Fruit fly (Drosophila melanogaster) whole organism: ENCODE data around the gene Porin2.

Source experiments
- CG8478 ChIP-seq: fragments of >200 bp; optimal IDR thresholded peaks from 2 replicates; lab custom pipeline; 2018; ENCODE audit warnings: inconsistent platforms
- Dll ChIP-seq: fragments of >200 bp; optimal IDR thresholded peaks from 2 replicates; lab custom pipeline; 2017
- EcR ChIP-seq, 2 experiments: fragments of >200 bp; optimal IDR thresholded peaks; 2 replicates each; lab custom pipeline; 2017; ENCODE audit warnings: missing biosample characterization in 2 of 2, missing genetic modification characterization in 2 of 2, missing genetic modification reagents in 2 of 2
- pan ChIP-seq: fragments of >200 bp; optimal IDR thresholded peaks from 2 replicates; lab custom pipeline; 2017
- psq ChIP-seq: fragments of >200 bp; optimal IDR thresholded peaks from 2 replicates; lab custom pipeline; 2017
- usp ChIP-seq: fragments of >200 bp; optimal IDR thresholded peaks from 2 replicates; lab custom pipeline; 2017; ENCODE audit warnings: missing biosample characterization, missing genetic modification characterization, mixed read lengths

DNA sequence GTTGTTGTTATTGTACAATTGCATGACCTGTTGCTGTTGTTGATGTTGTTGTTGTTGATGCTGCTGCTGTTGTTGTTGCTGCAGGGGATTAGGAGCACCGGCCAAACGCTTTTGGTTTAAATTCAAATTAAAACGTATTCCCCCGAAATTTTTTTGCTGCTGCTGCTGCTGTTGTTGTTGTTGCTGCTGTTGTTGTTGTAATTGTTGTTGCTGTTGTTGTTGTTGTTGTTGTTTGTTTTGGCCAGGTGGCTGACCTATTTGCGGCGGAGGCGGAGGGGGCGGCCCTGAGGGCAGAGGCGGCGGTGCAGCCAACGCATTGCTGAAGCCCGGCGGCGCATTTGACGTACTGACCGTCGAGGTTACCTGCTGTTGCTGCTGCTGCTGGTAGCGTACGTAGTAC, 5.2 kb downstream of the Porin2 start:
- TF ChIP-seq Dll (lab: Kevin White, UChicago): no peak
- no peak for TF ChIP-seq usp
- no peak for TF ChIP-seq CG8478 (lab: Kevin White, UChicago)
- no peak for TF ChIP-seq psq (lab: Kevin White, UChicago)
- TF ChIP-seq EcR (GFP tag; optimal IDR thresholded peaks at IDR 0.05; lab: Kevin White, UChicago): no peak
- TF ChIP-seq pan: no peak
